Fruit fly (Drosophila melanogaster) whole organism, prepupa: ENCODE measurements around the gene Shawl.

Experiments used
- CG10631 ChIP-seq: fragments of 200-800 bp; sonication (Bioruptor generic); optimal IDR thresholded peaks from 2 replicates; lab custom pipeline; 2016; ENCODE audit warnings: missing biosample characterization, missing genetic modification characterization
- CG3032 ChIP-seq: fragments of 200-800 bp; optimal IDR thresholded peaks from 2 replicates; lab custom pipeline; 2019; ENCODE audit warnings: missing biosample characterization, mild to moderate bottlenecking, missing genetic modification characterization, moderate library complexity
- CG6276 ChIP-seq: fragments of 200-800 bp; sonication (Bioruptor generic); optimal IDR thresholded peaks from 2 replicates; lab custom pipeline; 2017; ENCODE audit warnings: missing biosample characterization, mild to moderate bottlenecking, missing genetic modification characterization
- CG8319 ChIP-seq: fragments of 200-800 bp; sonication (Bioruptor generic); optimal IDR thresholded peaks from 3 replicates; lab custom pipeline; 2016; ENCODE audit warnings: missing biosample characterization, missing genetic modification characterization
- Gug ChIP-seq: fragments of 200-800 bp; sonication (Bioruptor generic); IDR thresholded peaks from 2 replicates; pipeline ENCODE4 v1.3.6; 2022; ENCODE audit warnings: missing biosample characterization, missing genetic modification characterization
- Hr39 ChIP-seq: fragments of 200-800 bp; sonication (Bioruptor generic); optimal IDR thresholded peaks from 2 replicates; lab custom pipeline; 2016; ENCODE audit warnings: missing biosample characterization, missing genetic modification characterization
- lz ChIP-seq: fragments of 200-800 bp; sonication (Bioruptor generic); optimal IDR thresholded peaks from 3 replicates; lab custom pipeline; 2016; ENCODE audit warnings: missing biosample characterization, missing genetic modification characterization
- pdm3 ChIP-seq: fragments of 200-800 bp; sonication (Bioruptor generic); optimal IDR thresholded peaks from 3 replicates; lab custom pipeline; 2016; ENCODE audit warnings: missing biosample characterization, missing genetic modification characterization
- ss ChIP-seq, 2 experiments: fragments of 200-800 bp; sonication (Bioruptor generic); optimal IDR thresholded peaks; 2 replicates in 1 of 2; 3 replicates in 1 of 2; lab custom pipeline; 2017 to 2018; ENCODE audit warnings: mild to moderate bottlenecking in 2 of 2, missing biosample characterization in 2 of 2, missing genetic modification characterization in 2 of 2, moderate library complexity in 1 of 2
- svp ChIP-seq: fragments of 200-800 bp; sonication (Bioruptor generic); peaks from one replicate; lab custom pipeline; 2016; ENCODE audit warnings: missing biosample characterization, missing genetic modification characterization

DNA sequence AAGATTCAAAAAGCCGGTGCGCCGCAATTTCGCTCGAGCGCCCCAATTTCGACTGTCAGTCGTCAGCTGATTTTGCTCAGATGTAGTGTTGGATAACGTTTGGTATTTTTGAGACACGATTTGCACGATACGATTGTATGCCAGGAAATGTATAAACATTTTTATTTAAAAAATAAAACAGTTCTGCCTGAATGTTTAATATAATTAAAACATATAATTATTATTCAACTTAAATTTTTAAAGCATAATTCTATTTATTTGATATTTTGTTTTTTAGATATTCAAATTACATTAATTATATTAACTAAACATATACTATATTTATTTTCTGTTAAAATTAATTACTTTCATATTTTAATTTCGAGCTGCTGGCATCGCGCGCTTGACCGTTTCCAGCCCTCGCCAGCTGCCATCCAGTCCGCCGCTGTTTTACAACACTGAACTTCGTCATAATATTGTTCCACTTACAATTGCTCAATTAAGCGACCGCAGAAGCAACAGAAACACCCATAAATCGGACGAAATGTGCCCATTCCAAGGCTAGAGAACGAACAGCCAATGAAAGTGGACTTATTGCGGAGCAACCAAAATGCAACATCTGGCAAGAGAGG lies 16.1 kb upstream of the Shawl start, which contains the start of the genes FucTB and scat:
- TF ChIP-seq Gug (GFP tag; lab: Robert Waterston, UW) (peak; percentile 78), lz (GFP tag; lab: Kevin White, UChicago) (peak; percentile 79), Hr39 (peak; percentile 74), CG3032 (tag; lab: Kevin White, UChicago) (peak; percentile 93), CG10631 (GFP tag; lab: Kevin White, UChicago) (peak; percentile 95), CG6276 (GFP tag; lab: Kevin White, UChicago) (no peak), pdm3 (GFP tag; lab: Kevin White, UChicago) (peak; percentile 75), svp (GFP tag; lab: Kevin White, UChicago) (peak; percentile 81), ss (GFP tag; optimal IDR thresholded peaks at IDR 0.05; lab: Kevin White, UChicago) (peak; percentile 62 to 76), CG8319 (GFP tag; lab: Kevin White, UChicago) (peak; percentile 64)
